Worm (Caenorhabditis elegans) whole organism, L1 larva: Measurements from ENCODE around the gene F59G1.8.

Experiments
- C16A3.4 ChIP-seq: fragments of 150-350 bp; optimal IDR thresholded peaks from 2 replicates; lab custom pipeline; 2014; ENCODE audit warnings: missing biosample characterization, missing genetic modification characterization
- C34B4.2 ChIP-seq: sonication (generic microtip); optimal IDR thresholded peaks from 2 replicates; lab custom pipeline; 2017; ENCODE audit warnings: mild to moderate bottlenecking, missing genetic modification characterization, missing compliant biosample characterization
- alr-1 ChIP-seq: fragments of 200-800 bp; sonication (Bioruptor generic); optimal IDR thresholded peaks from 2 replicates; lab custom pipeline; 2018; ENCODE audit warnings: borderline replicate concordance, mild to moderate bottlenecking, missing genetic modification characterization, missing compliant biosample characterization
- ama-1 ChIP-seq: fragments of 150-350 bp; optimal IDR thresholded peaks from 2 replicates; lab custom pipeline; 2014
- egl-27 ChIP-seq, 2 experiments: fragments of 150-350 bp in 1 of 2; sonication (generic microtip); optimal IDR thresholded peaks; 3 replicates each; lab custom pipeline; 2017 to 2018; ENCODE audit warnings: missing biosample characterization in 2 of 2, missing genetic modification characterization in 2 of 2, missing genetic modification reagents in 2 of 2
- hpl-2 ChIP-seq: fragments of 150-350 bp; optimal IDR thresholded peaks from 2 replicates; lab custom pipeline; 2014; ENCODE audit warnings: missing biosample characterization, missing genetic modification reagents, missing genetic modification characterization
- lin-35 ChIP-seq, 2 experiments: fragments of 150-350 bp; optimal IDR thresholded peaks; 2 replicates each; lab custom pipeline; 2014; ENCODE audit warnings: missing biosample characterization in 2 of 2, missing genetic modification characterization in 2 of 2, missing genetic modification reagents in 2 of 2
- lir-3 ChIP-seq: sonication (generic microtip); optimal IDR thresholded peaks from 2 replicates; lab custom pipeline; 2016; ENCODE audit warnings: mild to moderate bottlenecking, missing genetic modification characterization, moderate library complexity, missing compliant biosample characterization; ENCODE audit not compliant: poor library complexity
- nhr-12 ChIP-seq: sonication (generic microtip); optimal IDR thresholded peaks from 2 replicates; lab custom pipeline; 2017; ENCODE audit warnings: missing biosample characterization, missing genetic modification characterization
- nhr-28 ChIP-seq: fragments of 150-350 bp; optimal IDR thresholded peaks from 2 replicates; lab custom pipeline; 2014; ENCODE audit warnings: missing biosample characterization, missing genetic modification characterization
- nhr-47 ChIP-seq: sonication (generic microtip); optimal IDR thresholded peaks from 2 replicates; lab custom pipeline; 2016; ENCODE audit warnings: mild to moderate bottlenecking, missing genetic modification characterization, moderate library complexity, missing compliant biosample characterization
- snpc-4 ChIP-seq: fragments of 150-350 bp; optimal IDR thresholded peaks from 2 replicates; lab custom pipeline; 2014; ENCODE audit warnings: missing biosample characterization, missing genetic modification characterization
- sup-37 ChIP-seq: fragments of 200-800 bp; sonication (Bioruptor generic); optimal IDR thresholded peaks from 2 replicates; lab custom pipeline; 2018; ENCODE audit warnings: mild to moderate bottlenecking, missing genetic modification characterization, missing compliant biosample characterization
- unc-62 ChIP-seq: fragments of 150-350 bp; optimal IDR thresholded peaks from 2 replicates; lab custom pipeline; 2014; ENCODE audit warnings: missing biosample characterization, missing genetic modification reagents, missing genetic modification characterization

DNA sequence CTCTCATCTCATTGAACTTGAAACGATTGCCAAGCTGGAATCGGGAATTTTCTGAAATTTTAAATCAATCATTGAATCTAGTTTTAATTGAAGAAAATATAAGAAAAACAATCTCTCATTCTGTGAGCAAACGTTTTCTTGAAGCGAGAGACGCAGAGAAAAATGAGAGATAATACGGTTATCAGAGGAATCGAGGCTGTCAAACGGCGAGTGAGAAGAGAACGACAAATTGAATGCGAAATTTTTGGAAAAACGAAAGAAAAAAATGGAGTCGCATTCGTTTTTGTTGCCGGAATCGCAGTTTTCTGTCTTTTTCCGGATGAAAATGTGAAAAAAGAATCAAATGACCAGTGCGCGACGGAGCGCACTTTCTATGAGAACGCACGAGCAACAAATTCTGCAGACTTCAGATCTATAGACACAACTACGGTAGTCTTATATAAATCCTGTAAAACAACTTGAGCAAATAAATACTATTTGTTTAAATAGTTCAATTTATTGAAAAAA lies 32.7 kb upstream of the F59G1.8 start, which contains the start of gene tex-2:
- TF ChIP-seq ama-1 (lab: Kevin White, UChicago) (no peak), nhr-12 (no peak), C34B4.2 (tag; lab: Kevin White, UChicago) (no peak), unc-62 (no peak), snpc-4 (tag; lab: Kevin White, UChicago) (no peak), sup-37 (GFP tag; lab: Kevin White, UChicago) (no peak), lin-35 (GFP tag; optimal IDR thresholded peaks at IDR 0.05; lab: Kevin White, UChicago) (no peak), alr-1 (tag; lab: Kevin White, UChicago) (no peak), nhr-28 (no peak), egl-27 (tag; optimal IDR thresholded peaks at IDR 0.05; lab: Kevin White, UChicago) (no peak), lir-3 (no peak), hpl-2 (no peak), nhr-47 (tag; lab: Kevin White, UChicago) (peak; percentile 54), C16A3.4 (no peak)
